Fruit fly (Drosophila melanogaster) whole organism: ENCODE measurements around the gene Ugt49B2.

ENCODE experiments used
- CG8478 ChIP-seq: fragments of >200 bp; optimal IDR thresholded peaks from 2 replicates; lab custom pipeline; 2018; ENCODE audit warnings: inconsistent platforms
- Dll ChIP-seq: fragments of >200 bp; optimal IDR thresholded peaks from 2 replicates; lab custom pipeline; 2017
- pan ChIP-seq: fragments of >200 bp; optimal IDR thresholded peaks from 2 replicates; lab custom pipeline; 2017
- psq ChIP-seq: fragments of >200 bp; optimal IDR thresholded peaks from 2 replicates; lab custom pipeline; 2017
- usp ChIP-seq: fragments of >200 bp; optimal IDR thresholded peaks from 2 replicates; lab custom pipeline; 2017; ENCODE audit warnings: missing biosample characterization, missing genetic modification characterization, mixed read lengths

- TF ChIP-seq pan (no peak), Dll (lab: Kevin White, UChicago) (no peak), usp (GFP tag; lab: Kevin White, UChicago) (no peak), psq (no peak), CG8478 (no peak)
Observed at dm6 chr3R:21407145-21407544, 7.6 kb upstream of the Ugt49B2 start, which contains the start of gene CheB93a.
